Worm (Caenorhabditis elegans): ENCODE measurements around the gene sra-11.
"Not testable (repeated sequence)": the region's sequence is repeated elsewhere in the genome, so short reads cannot be mapped to it uniquely, and the experiment has no call there.

Gene sra-11

ce11 chrII:10934786-10935185 is 24.7 kb upstream of the sra-11 start, which contains the start of gene R03D7.2:
Gene R03D7.2, minus strand, starts transcription at chrII:10935184.
- TF ChIP-seq him-1 (tag; optimal IDR thresholded peaks at IDR 0.05), result no peak
- TF ChIP-seq dao-5 (tag; optimal IDR thresholded peaks at IDR 0.05), result no peak
- no peak for TF ChIP-seq W03F9.2 (tag; optimal IDR thresholded peaks at IDR 0.05)

ce11 chrII:10933948-10934722 is 24.0 kb upstream of the sra-11 start:
- TF ChIP-seq dao-5 (tag; optimal IDR thresholded peaks at IDR 0.05) (no peak), W03F9.2 (tag; optimal IDR thresholded peaks at IDR 0.05) (no peak), him-1 (tag; optimal IDR thresholded peaks at IDR 0.05) (no peak)

ce11 chrII:10932305-10932704 is 22.2 kb upstream of the sra-11 start:
- TF ChIP-seq dao-5 (tag; optimal IDR thresholded peaks at IDR 0.05) (no peak), W03F9.2 (tag; optimal IDR thresholded peaks at IDR 0.05) (no peak), him-1 (tag; optimal IDR thresholded peaks at IDR 0.05) (no peak)

ce11 chrII:10930678-10931650 is 20.8 kb upstream of the sra-11 start:
- TF ChIP-seq dao-5 (tag; optimal IDR thresholded peaks at IDR 0.05), result no peak
- no peak for TF ChIP-seq him-1 (tag; optimal IDR thresholded peaks at IDR 0.05)
- TF ChIP-seq W03F9.2 (tag; optimal IDR thresholded peaks at IDR 0.05), result no peak

ce11 chrII:10925804-10926570 is 15.9 kb upstream of the sra-11 start, which contains the start of gene metr-1:
Gene metr-1, plus strand, starts transcription at chrII:10926561.
- no peak for TF ChIP-seq him-1 (tag; optimal IDR thresholded peaks at IDR 0.05)
- peak; percentile 39 for TF ChIP-seq W03F9.2 (tag; optimal IDR thresholded peaks at IDR 0.05)
- no peak for TF ChIP-seq dao-5 (tag; optimal IDR thresholded peaks at IDR 0.05)

ce11 chrII:10924669-10925068 is 14.6 kb upstream of the sra-11 start:
- TF ChIP-seq him-1 (tag; optimal IDR thresholded peaks at IDR 0.05), result no peak
- no peak for TF ChIP-seq W03F9.2 (tag; optimal IDR thresholded peaks at IDR 0.05)
- TF ChIP-seq dao-5 (tag; optimal IDR thresholded peaks at IDR 0.05), result no peak

- TF ChIP-seq him-1 (tag; optimal IDR thresholded peaks at IDR 0.05) (no peak), dao-5 (tag; optimal IDR thresholded peaks at IDR 0.05) (no peak), W03F9.2 (tag; optimal IDR thresholded peaks at IDR 0.05) (no peak)
These were observed 13.8 kb upstream of the sra-11 start, which contains the start of gene Y19D2B.2 for ce11 chrII:10923948-10924347. Gene Y19D2B.2, plus strand, starts transcription at chrII:10924248.

- TF ChIP-seq him-1, dao-5, W03F9.2 (tag; optimal IDR thresholded peaks at IDR 0.05): not testable (repeated sequence)
These were observed 12.8 kb upstream of the sra-11 start, which contains the start of gene Y19D2B.1 for ce11 chrII:10922874-10923273. Gene Y19D2B.1, minus strand, starts transcription at chrII:10922974.

ce11 chrII:10918293-10918756 is 8.2 kb upstream of the sra-11 start, which contains the start of gene tba-4:
Gene tba-4, plus strand, starts transcription at chrII:10918706.
- TF ChIP-seq him-1 (tag; optimal IDR thresholded peaks at IDR 0.05), result no peak
- TF ChIP-seq W03F9.2 (tag; optimal IDR thresholded peaks at IDR 0.05), result no peak
- no peak for TF ChIP-seq dao-5 (tag; optimal IDR thresholded peaks at IDR 0.05)

ce11 chrII:10917174-10917573 is 7.1 kb upstream of the sra-11 start, which contains the start of gene F44F4.10:
Gene F44F4.10, minus strand, starts transcription at chrII:10917274.
- TF ChIP-seq dao-5 (tag; optimal IDR thresholded peaks at IDR 0.05), result no peak
- TF ChIP-seq him-1 (tag; optimal IDR thresholded peaks at IDR 0.05), result no peak
- TF ChIP-seq W03F9.2 (tag; optimal IDR thresholded peaks at IDR 0.05), result no peak

- TF ChIP-seq him-1 (tag; optimal IDR thresholded peaks at IDR 0.05) (no peak), W03F9.2 (tag; optimal IDR thresholded peaks at IDR 0.05) (no peak), dao-5 (tag; optimal IDR thresholded peaks at IDR 0.05) (no peak)
These were observed 5.6 kb upstream of the sra-11 start, which contains the start of gene F44F4.9 for ce11 chrII:10915732-10916131. Gene F44F4.9, minus strand, starts transcription at chrII:10915832.

- TF ChIP-seq dao-5 (tag; optimal IDR thresholded peaks at IDR 0.05) (no peak), him-1 (tag; optimal IDR thresholded peaks at IDR 0.05) (no peak), W03F9.2 (tag; optimal IDR thresholded peaks at IDR 0.05) (no peak)
These were observed 4.2 kb upstream of the sra-11 start, which contains the start of gene F44F4.15 for ce11 chrII:10914366-10914765. Gene F44F4.15, plus strand, starts transcription at chrII:10914666.

Data from whole organism, L4/young adult.